Fruit fly (Drosophila melanogaster): ENCODE results near the gene ImpE2.
A peak's percentile ranks its signal among the peaks of the same experiment; 100 is the strongest.

The ImpE2 gene

dm6 chr3L:3556409-3556808 is 43.9 kb upstream of the ImpE2 start (continued):
- TF ChIP-seq CG34224 (GFP tag; IDR thresholded peaks at IDR 0.05; ENCODE audit: partially characterized antibody) (no peak), Fer2 (tag; optimal IDR thresholded peaks at IDR 0.05) (no peak), peb (GFP tag; IDR thresholded peaks at IDR 0.05) (no peak), CG3995 (GFP tag; optimal IDR thresholded peaks at IDR 0.05) (no peak), B-H1 (GFP tag; IDR thresholded peaks at IDR 0.05) (peak; percentile 25; the same call in 2 of the 3 replicates), ems (GFP tag; optimal IDR thresholded peaks at IDR 0.05) (peak; percentile 21), sna (GFP tag; IDR thresholded peaks at IDR 0.05; ENCODE audit: partially characterized antibody) (no peak), YL-1 (GFP tag; optimal IDR thresholded peaks at IDR 0.05) (no peak), Max (GFP tag; optimal IDR thresholded peaks at IDR 0.05) (peak; percentile 7), knrl (GFP tag; IDR thresholded peaks at IDR 0.05; ENCODE audit: partially characterized antibody) (no peak), Elba2 (GFP tag; optimal IDR thresholded peaks at IDR 0.05) (no peak), corto (GFP tag; optimal IDR thresholded peaks at IDR 0.05) (no peak), CG6272 (GFP tag; IDR thresholded peaks at IDR 0.05) (no peak), CG18011 (GFP tag; optimal IDR thresholded peaks at IDR 0.05) (no peak), CG1529 (GFP tag; optimal IDR thresholded peaks at IDR 0.05) (peak; percentile 58), Gsc (GFP tag; IDR thresholded peaks at IDR 0.05) (no peak), CG3281 (GFP tag; optimal IDR thresholded peaks at IDR 0.05) (no peak), D (optimal IDR thresholded peaks at IDR 0.05) (no peak), D (GFP tag; optimal IDR thresholded peaks at IDR 0.05) (peak; percentile 64), Sry-δ (GFP tag; optimal IDR thresholded peaks at IDR 0.05) (no peak), gsb-n (tag; optimal IDR thresholded peaks at IDR 0.05) (peak; percentile 21), CG8281 (tag; optimal IDR thresholded peaks at IDR 0.05) (no peak), Ravus (GFP tag; IDR thresholded peaks at IDR 0.05) (peak; percentile 1; the same call in 1 of the 2 replicates), Stat92E (GFP tag; optimal IDR thresholded peaks at IDR 0.05) (peak in 1 of 3 experiments; percentile 55), CG11696 (GFP tag; IDR thresholded peaks at IDR 0.05) (no peak), hbn (GFP tag; IDR thresholded peaks at IDR 0.05; ENCODE audit: partially characterized antibody) (no peak), Oli (tag; optimal IDR thresholded peaks at IDR 0.05) (peak; percentile 76), BtbVII (GFP tag; optimal IDR thresholded peaks at IDR 0.05) (peak; percentile 33), sqz (GFP tag; optimal IDR thresholded peaks at IDR 0.05) (no peak), dm (GFP tag; optimal IDR thresholded peaks at IDR 0.05) (no peak), CG9932 (GFP tag; IDR thresholded peaks at IDR 0.05) (no peak), pros (GFP tag; optimal IDR thresholded peaks at IDR 0.05) (no peak), HLHmδ (GFP tag; optimal IDR thresholded peaks at IDR 0.05) (no peak), dpn (GFP tag; optimal IDR thresholded peaks at IDR 0.05) (peak; percentile 47 to 58), CG9876 (GFP tag; optimal IDR thresholded peaks at IDR 0.05) (peak; percentile 21), CG9797 (GFP tag; optimal IDR thresholded peaks at IDR 0.05) (no peak), CG7357 (GFP tag; IDR thresholded peaks at IDR 0.05) (no peak), vvl (GFP tag; IDR thresholded peaks at IDR 0.05) (peak; percentile 30; the same call in 1 of the 2 replicates), zfh1 (GFP tag; IDR thresholded peaks at IDR 0.05) (0 out of 3 replicates have a peak, but pooled peaks have one; percentile 28), CHES-1-like (GFP tag; optimal IDR thresholded peaks at IDR 0.05) (peak; percentile 1), CG13424 (tag; optimal IDR thresholded peaks at IDR 0.05) (peak; percentile 67), salm (tag; optimal IDR thresholded peaks at IDR 0.05) (no peak), Sox100B (GFP tag; optimal IDR thresholded peaks at IDR 0.05) (peak; percentile 57), HLH54F (GFP tag; optimal IDR thresholded peaks at IDR 0.05) (peak; percentile 20), Med (GFP tag) (peak; percentile 89), pnt (GFP tag; optimal IDR thresholded peaks at IDR 0.05) (peak; percentile 64), CG18619 (GFP tag; optimal IDR thresholded peaks at IDR 0.05) (peak; percentile 43), CG31365 (tag; optimal IDR thresholded peaks at IDR 0.05) (no peak), gem (tag; optimal IDR thresholded peaks at IDR 0.05) (peak; percentile 71), Sry-β (GFP tag; optimal IDR thresholded peaks at IDR 0.05) (peak; percentile 45), jigr1 (GFP tag; IDR thresholded peaks at IDR 0.05) (no peak; the same call in 2 of the 3 replicates)

Data from whole organism, embryonic.